Worm (Caenorhabditis elegans) whole organism, mixed stage, embryonic: ENCODE results near the gene T28C6.11.

Experiments used
- M03D4.4 ChIP-seq: sonication (generic microtip); optimal IDR thresholded peaks from 2 replicates; lab custom pipeline; 2017; ENCODE audit warnings: mild to moderate bottlenecking, missing genetic modification characterization, missing compliant biosample characterization
- bed-3 ChIP-seq: fragments of 200-800 bp; sonication (Bioruptor generic); optimal IDR thresholded peaks from 3 replicates; lab custom pipeline; 2018; ENCODE audit warnings: mild to moderate bottlenecking, missing genetic modification characterization, moderate library complexity, missing compliant biosample characterization
- blmp-1 ChIP-seq: fragments of 150-350 bp; optimal IDR thresholded peaks from 2 replicates; lab custom pipeline; 2014; ENCODE audit warnings: missing biosample characterization, missing genetic modification characterization
- ceh-39 ChIP-seq: fragments of 150-350 bp; optimal IDR thresholded peaks from 2 replicates; lab custom pipeline; 2014; ENCODE audit warnings: missing biosample characterization, missing genetic modification characterization
- ceh-43 ChIP-seq: fragments of 200-800 bp; sonication (Bioruptor generic); optimal IDR thresholded peaks from 2 replicates; lab custom pipeline; 2018; ENCODE audit warnings: mild to moderate bottlenecking, missing genetic modification characterization, moderate library complexity, missing compliant biosample characterization
- ceh-83 ChIP-seq: fragments of 200-800 bp; sonication (Bioruptor generic); optimal IDR thresholded peaks from 2 replicates; lab custom pipeline; 2018; ENCODE audit warnings: mild to moderate bottlenecking, missing genetic modification characterization, missing compliant biosample characterization
- ces-1 ChIP-seq: fragments of 150-350 bp; optimal IDR thresholded peaks from 2 replicates; lab custom pipeline; 2014; ENCODE audit warnings: missing biosample characterization, missing genetic modification reagents, missing genetic modification characterization
- cnd-1 ChIP-seq: fragments of 200-800 bp; sonication (Bioruptor generic); optimal IDR thresholded peaks from 2 replicates; lab custom pipeline; 2018; ENCODE audit warnings: mild to moderate bottlenecking, missing genetic modification characterization, missing compliant biosample characterization
- drap-1 ChIP-seq: fragments of 200-800 bp; sonication (Bioruptor generic); optimal IDR thresholded peaks from 3 replicates; lab custom pipeline; 2018; ENCODE audit warnings: mild to moderate bottlenecking, missing genetic modification characterization, missing compliant biosample characterization
- elt-1 ChIP-seq: sonication (generic microtip); optimal IDR thresholded peaks from 2 replicates; lab custom pipeline; 2017; ENCODE audit warnings: missing genetic modification characterization, mild to moderate bottlenecking, missing compliant biosample characterization, antibody characterized with exemption, moderate library complexity, borderline replicate concordance; ENCODE audit not compliant: insufficient read depth
- elt-3 ChIP-seq: fragments of 150-350 bp; optimal IDR thresholded peaks from 2 replicates; lab custom pipeline; 2014; ENCODE audit warnings: missing biosample characterization, missing genetic modification characterization
- flh-1 ChIP-seq: fragments of 200-800 bp; sonication (Bioruptor generic); optimal IDR thresholded peaks from 2 replicates; lab custom pipeline; 2018; ENCODE audit warnings: mild to moderate bottlenecking, missing genetic modification characterization, moderate library complexity, missing compliant biosample characterization
- ham-2 ChIP-seq: fragments of 200-800 bp; sonication (Bioruptor generic); optimal IDR thresholded peaks from 2 replicates; lab custom pipeline; 2018; ENCODE audit warnings: mild to moderate bottlenecking, missing genetic modification characterization, missing compliant biosample characterization
- hlh-1 ChIP-seq: fragments of 150-350 bp; optimal IDR thresholded peaks from 2 replicates; lab custom pipeline; 2014; ENCODE audit warnings: missing biosample characterization, missing genetic modification reagents, missing genetic modification characterization
- lin-13 ChIP-seq: fragments of 150-350 bp; optimal IDR thresholded peaks from 2 replicates; lab custom pipeline; 2014; ENCODE audit warnings: missing biosample characterization, missing genetic modification characterization
- lin-32 ChIP-seq: fragments of 200-800 bp; sonication (Bioruptor generic); optimal IDR thresholded peaks from 2 replicates; lab custom pipeline; 2018; ENCODE audit warnings: mild to moderate bottlenecking, missing genetic modification characterization, missing compliant biosample characterization
- lsy-2 ChIP-seq: fragments of 150-350 bp; optimal IDR thresholded peaks from 2 replicates; lab custom pipeline; 2014; ENCODE audit warnings: missing biosample characterization, missing genetic modification characterization
- mls-2 ChIP-seq: sonication (generic microtip); optimal IDR thresholded peaks from 2 replicates; lab custom pipeline; 2016; ENCODE audit warnings: mild to moderate bottlenecking, missing genetic modification characterization, moderate library complexity, missing compliant biosample characterization
- nhr-2 ChIP-seq: fragments of 150-350 bp; optimal IDR thresholded peaks from 2 replicates; lab custom pipeline; 2014; ENCODE audit warnings: missing biosample characterization, missing genetic modification characterization
- nhr-237 ChIP-seq: fragments of 150-350 bp; optimal IDR thresholded peaks from 2 replicates; lab custom pipeline; 2014; ENCODE audit warnings: missing biosample characterization, missing genetic modification characterization
- nhr-28 ChIP-seq: fragments of 150-350 bp; optimal IDR thresholded peaks from 2 replicates; lab custom pipeline; 2014; ENCODE audit warnings: missing biosample characterization, missing genetic modification characterization
- pha-4 ChIP-seq: fragments of 150-350 bp; optimal IDR thresholded peaks from 2 replicates; lab custom pipeline; 2018; ENCODE audit warnings: missing biosample characterization, missing genetic modification reagents, missing genetic modification characterization
- sem-2 ChIP-seq: fragments of 200-800 bp; sonication (Bioruptor generic); optimal IDR thresholded peaks from 2 replicates; lab custom pipeline; 2018; ENCODE audit warnings: mild to moderate bottlenecking, missing genetic modification characterization, missing compliant biosample characterization
- snpc-4 ChIP-seq: fragments of 150-350 bp; optimal IDR thresholded peaks from 2 replicates; lab custom pipeline; 2014; ENCODE audit warnings: missing biosample characterization, missing genetic modification characterization
- sptf-1 ChIP-seq: sonication (generic microtip); optimal IDR thresholded peaks from 2 replicates; lab custom pipeline; 2017; ENCODE audit warnings: mild to moderate bottlenecking, missing genetic modification characterization, moderate library complexity, missing compliant biosample characterization
- tbx-8 ChIP-seq: fragments of 200-800 bp; sonication (Bioruptor generic); optimal IDR thresholded peaks from 2 replicates; lab custom pipeline; 2018; ENCODE audit warnings: mild to moderate bottlenecking, missing genetic modification characterization, moderate library complexity, missing compliant biosample characterization
- unc-120 ChIP-seq: sonication (generic microtip); optimal IDR thresholded peaks from 2 replicates; lab custom pipeline; 2017; ENCODE audit warnings: missing genetic modification characterization, missing compliant biosample characterization; ENCODE audit not compliant: poor library complexity, severe bottlenecking
- unc-62 ChIP-seq: fragments of 150-350 bp; optimal IDR thresholded peaks from 2 replicates; lab custom pipeline; 2014; ENCODE audit warnings: missing biosample characterization, missing genetic modification reagents, missing genetic modification characterization
- ztf-11 ChIP-seq: fragments of 150-350 bp; optimal IDR thresholded peaks from 2 replicates; lab custom pipeline; 2014; ENCODE audit warnings: missing biosample characterization, missing genetic modification characterization

The T28C6.11 gene

ce11 chrIV:8840161-8840765 is at the start of gene T28C6.11, which contains the start of gene T11B7.1:
Gene T28C6.11, minus strand, starts transcription at chrIV:8840261.
Gene T11B7.1, plus strand, starts transcription at chrIV:8840715.
- no peak for TF ChIP-seq lin-32 (GFP tag; lab: Kevin White, UChicago)
- TF ChIP-seq drap-1 (GFP tag; lab: Kevin White, UChicago), result no peak
- TF ChIP-seq bed-3, result no peak
- TF ChIP-seq blmp-1 (tag; lab: Kevin White, UChicago), result no peak
- TF ChIP-seq flh-1 (GFP tag; lab: Kevin White, UChicago), result no peak
- TF ChIP-seq ztf-11 (tag; lab: Kevin White, UChicago), result no peak
- TF ChIP-seq ham-2 (GFP tag; lab: Kevin White, UChicago), result no peak
- no peak for TF ChIP-seq hlh-1
- TF ChIP-seq elt-1 (tag; lab: Kevin White, UChicago), result no peak
- TF ChIP-seq nhr-2 (tag; lab: Kevin White, UChicago), result no peak
- TF ChIP-seq tbx-8 (GFP tag; lab: Kevin White, UChicago), result no peak
- TF ChIP-seq lin-13 (tag; lab: Kevin White, UChicago), result no peak
- no peak for TF ChIP-seq sem-2 (GFP tag; lab: Kevin White, UChicago)

ce11 chrIV:8888525-8889026 is 48.5 kb upstream of the T28C6.11 start, which contains the start of gene oma-1:
Gene oma-1, plus strand, starts transcription at chrIV:8888976.
- TF ChIP-seq pha-4 (tag; lab: Kevin White, UChicago) (no peak), ztf-11 (tag; lab: Kevin White, UChicago) (no peak), drap-1 (GFP tag; lab: Kevin White, UChicago) (no peak), blmp-1 (tag; lab: Kevin White, UChicago) (no peak), unc-62 (GFP tag; lab: Kevin White, UChicago) (no peak), M03D4.4 (no peak), ceh-43 (GFP tag; lab: Kevin White, UChicago) (no peak), unc-120 (tag; lab: Kevin White, UChicago) (no peak), tbx-8 (GFP tag; lab: Kevin White, UChicago) (no peak), elt-3 (tag; lab: Kevin White, UChicago) (no peak), nhr-28 (tag; lab: Kevin White, UChicago) (no peak), lin-13 (tag; lab: Kevin White, UChicago) (no peak), ham-2 (GFP tag; lab: Kevin White, UChicago) (no peak), ceh-39 (tag; lab: Kevin White, UChicago) (no peak)

DNA sequence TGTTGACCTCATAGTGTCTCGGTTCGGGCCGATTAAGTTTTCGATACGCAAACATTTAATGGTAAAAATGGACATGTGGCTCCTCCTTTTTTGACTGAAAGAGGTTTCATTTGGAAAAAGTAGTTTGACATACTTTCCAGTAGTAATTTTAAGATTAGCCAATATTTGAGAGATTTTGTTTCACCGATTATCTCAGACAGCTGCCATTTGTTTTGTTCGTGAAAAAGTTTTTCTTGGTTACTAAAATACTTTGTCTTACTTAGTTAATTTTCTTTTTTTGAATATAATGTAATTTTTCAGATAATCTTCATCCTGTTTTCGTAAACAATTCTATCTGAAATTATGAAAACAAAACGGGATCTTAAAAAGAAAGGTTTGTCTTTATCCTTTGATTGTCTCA is 46.2 kb upstream of the T28C6.11 start, which contains the start of gene C09G9.5:
Gene C09G9.5 (plus strand): TSS at position 301 of the 400 bp plus-strand sequence.
- TF ChIP-seq ham-2 (GFP tag; lab: Kevin White, UChicago) (no peak), ceh-43 (GFP tag; lab: Kevin White, UChicago) (no peak), nhr-237 (tag; lab: Kevin White, UChicago) (no peak), ceh-83 (no peak), ces-1 (GFP tag; lab: Kevin White, UChicago) (no peak), snpc-4 (no peak), mls-2 (tag; lab: Kevin White, UChicago) (no peak), lsy-2 (no peak), blmp-1 (tag; lab: Kevin White, UChicago) (no peak), sptf-1 (tag; lab: Kevin White, UChicago) (no peak), lin-32 (GFP tag; lab: Kevin White, UChicago) (no peak), hlh-1 (no peak), drap-1 (GFP tag; lab: Kevin White, UChicago) (no peak), bed-3 (no peak)

ce11 chrIV:8881181-8881580 is 41.1 kb upstream of the T28C6.11 start, which contains the start of gene C09G9.8:
Gene C09G9.8, plus strand, starts transcription at chrIV:8881481.
- TF ChIP-seq sem-2 (GFP tag; lab: Kevin White, UChicago) (no peak), ceh-39 (tag; lab: Kevin White, UChicago) (no peak), ceh-83 (no peak), hlh-1 (no peak), bed-3 (no peak), lin-13 (tag; lab: Kevin White, UChicago) (no peak), ceh-43 (GFP tag; lab: Kevin White, UChicago) (no peak)

DNA sequence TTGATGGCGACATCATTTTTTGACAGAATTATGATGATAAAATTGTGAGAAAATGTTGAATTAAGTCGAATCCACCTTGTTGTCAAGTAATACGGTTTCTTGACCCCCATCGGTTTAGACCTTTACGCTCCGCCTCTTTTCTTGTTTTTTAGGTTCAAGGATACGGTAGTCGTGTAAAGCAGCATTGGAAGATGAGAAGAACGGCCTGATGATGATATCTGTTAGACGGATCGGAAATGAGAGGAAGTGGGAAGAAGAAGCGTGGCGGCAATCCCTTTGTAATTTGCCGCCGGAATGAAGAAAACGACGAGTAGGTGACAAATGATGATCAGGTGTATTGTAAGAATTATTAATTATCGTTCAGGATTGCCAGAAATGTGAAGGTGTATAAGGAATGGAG is 39.7 kb upstream of the T28C6.11 start, which contains the start of gene npax-4:
Gene npax-4 (minus strand): TSS at position 101 of the 400 bp plus-strand sequence.
- no peak for TF ChIP-seq ces-1 (GFP tag; lab: Kevin White, UChicago)
- TF ChIP-seq ceh-43 (GFP tag; lab: Kevin White, UChicago), result no peak
- TF ChIP-seq mls-2 (tag; lab: Kevin White, UChicago), result no peak
- TF ChIP-seq snpc-4, result no peak
- TF ChIP-seq lin-13 (tag; lab: Kevin White, UChicago), result no peak
- TF ChIP-seq cnd-1 (tag; lab: Kevin White, UChicago), result no peak
- TF ChIP-seq elt-1 (tag; lab: Kevin White, UChicago), result no peak
- TF ChIP-seq sptf-1 (tag; lab: Kevin White, UChicago), result no peak
- TF ChIP-seq elt-3 (tag; lab: Kevin White, UChicago), result no peak
- no peak for TF ChIP-seq bed-3
- no peak for TF ChIP-seq unc-120 (tag; lab: Kevin White, UChicago)
- no peak for TF ChIP-seq ham-2 (GFP tag; lab: Kevin White, UChicago)
- TF ChIP-seq, all 35 proteins: peak for 0
